Worm (Caenorhabditis elegans) whole organism, midembryonic: Measurements from ENCODE around the gene T07E3.3.

Experiments used
- cog-1 ChIP-seq: sonication (generic microtip); optimal IDR thresholded peaks from 2 replicates; lab custom pipeline; 2016; ENCODE audit warnings: missing genetic modification characterization, missing compliant biosample characterization
- klf-2 ChIP-seq: fragments of 200-800 bp; sonication (Bioruptor generic); conservative IDR thresholded peaks from 2 replicates; pipeline ENCODE4 v1.3.6; 2022; ENCODE audit warnings: missing genetic modification reagents, missing genetic modification characterization, missing compliant biosample characterization
- ref-1 ChIP-seq: fragments of 200-800 bp; sonication (Bioruptor generic); conservative IDR thresholded peaks from 2 replicates; pipeline ENCODE4 v1.3.6; 2022; ENCODE audit warnings: missing genetic modification reagents, missing genetic modification characterization, missing compliant biosample characterization

ce11 chrIII:6887574-6887973, 16.1 kb upstream of the T07E3.3 start:
- TF ChIP-seq cog-1 (tag; lab: Kevin White, UChicago): peak; percentile 67
- TF ChIP-seq ref-1 (GFP tag; lab: Robert Waterston, UW): peak; percentile 77
- peak; percentile 88 for TF ChIP-seq klf-2 (GFP tag; lab: Robert Waterston, UW)
